Fruit fly (Drosophila melanogaster): Measurements from ENCODE around the gene Kul.

The Kul gene

DNA sequence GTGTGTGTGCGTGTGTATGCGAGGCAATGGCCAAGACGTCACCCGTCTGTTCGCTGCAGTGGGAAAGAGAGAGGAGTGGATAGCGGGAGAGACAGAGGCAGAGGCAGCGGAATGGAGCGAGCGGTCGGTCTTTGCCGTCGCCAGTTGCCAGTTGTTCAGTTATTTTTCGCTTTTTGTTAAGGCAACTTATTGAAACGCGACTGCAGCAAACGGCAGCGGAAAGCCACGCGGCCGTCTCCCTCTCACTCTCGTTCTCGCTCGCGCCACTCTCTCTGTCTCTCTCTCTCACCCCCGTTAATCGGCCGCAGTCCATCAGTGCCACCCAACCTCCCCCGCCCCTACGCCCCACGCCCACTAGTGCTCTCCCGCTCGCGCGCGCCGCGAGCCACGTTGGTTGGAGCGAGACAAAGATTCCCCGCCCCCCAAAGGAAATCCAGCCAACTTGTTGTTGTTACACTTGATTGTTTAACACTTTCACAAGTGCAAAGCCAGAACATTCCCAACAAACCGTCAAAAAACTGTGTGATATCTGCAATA is 47.2 kb downstream of the Kul start (continued):
- TF ChIP-seq CG4730 (GFP tag; IDR thresholded peaks at IDR 0.05): no peak
- TF ChIP-seq HmgZ (tag; optimal IDR thresholded peaks at IDR 0.05): peak; percentile 80
- TF ChIP-seq trem (tag; optimal IDR thresholded peaks at IDR 0.05): no peak
- no peak for TF ChIP-seq fd3F (GFP tag; optimal IDR thresholded peaks at IDR 0.05)
- TF ChIP-seq Optix (GFP tag; IDR thresholded peaks at IDR 0.05): no peak
- TF ChIP-seq br (optimal IDR thresholded peaks at IDR 0.05): no peak
- TF ChIP-seq chm (GFP tag; IDR thresholded peaks at IDR 0.05): peak; percentile 62; the same call in 1 of the 2 replicates
- TF ChIP-seq CG6813 (GFP tag; optimal IDR thresholded peaks at IDR 0.05): no peak
- peak; percentile 11 for TF ChIP-seq B-H2 (GFP tag; optimal IDR thresholded peaks at IDR 0.05)
- TF ChIP-seq CG3726 (GFP tag; IDR thresholded peaks at IDR 0.05): no peak
- no peak for TF ChIP-seq Ets97D (GFP tag; optimal IDR thresholded peaks at IDR 0.05)
- no peak for TF ChIP-seq Tbp (GFP tag; optimal IDR thresholded peaks at IDR 0.05)
- TF ChIP-seq klu (GFP tag; IDR thresholded peaks at IDR 0.05): peak; percentile 79
- TF ChIP-seq CG10209 (GFP tag; optimal IDR thresholded peaks at IDR 0.05): peak; percentile 6
- TF ChIP-seq CG13287 (GFP tag; IDR thresholded peaks at IDR 0.05; ENCODE audit: partially characterized antibody): peak; percentile 61; the same call in 1 of the 2 replicates
- TF ChIP-seq zfh2 (GFP tag; optimal IDR thresholded peaks at IDR 0.05): no peak
- TF ChIP-seq CG3838 (GFP tag; optimal IDR thresholded peaks at IDR 0.05): no peak
- peak; percentile 60 for TF ChIP-seq Hmr (GFP tag; optimal IDR thresholded peaks at IDR 0.05)
- TF ChIP-seq CG3407 (GFP tag; optimal IDR thresholded peaks at IDR 0.05): no peak
- peak; percentile 72 for TF ChIP-seq NFAT (GFP tag; IDR thresholded peaks at IDR 0.05)
- TF ChIP-seq CG6765 (GFP tag; optimal IDR thresholded peaks at IDR 0.05): no peak
- peak; percentile 4 for TF ChIP-seq Abd-B (GFP tag; optimal IDR thresholded peaks at IDR 0.05)
- TF ChIP-seq lov (optimal IDR thresholded peaks at IDR 0.05): no peak
- TF ChIP-seq lov (GFP tag; IDR thresholded peaks at IDR 0.05): no peak
- TF ChIP-seq CG7372 (GFP tag; IDR thresholded peaks at IDR 0.05): no peak
- 0 out of 2 replicates have a peak, but pooled peaks have one; percentile 61 for TF ChIP-seq CG16779 (GFP tag; IDR thresholded peaks at IDR 0.05)
- TF ChIP-seq Elba2 (GFP tag; optimal IDR thresholded peaks at IDR 0.05): no peak
- peak; percentile 25 for TF ChIP-seq her (GFP tag; optimal IDR thresholded peaks at IDR 0.05)
- TF ChIP-seq Blimp-1 (GFP tag; optimal IDR thresholded peaks at IDR 0.05): peak; percentile 62
- peak; percentile 62 for TF ChIP-seq sens-2 (GFP tag; IDR thresholded peaks at IDR 0.05)
- TF ChIP-seq CG15073 (GFP tag; optimal IDR thresholded peaks at IDR 0.05): peak; percentile 52
- TF ChIP-seq CG3847 (GFP tag; IDR thresholded peaks at IDR 0.05): no peak
- no peak for TF ChIP-seq CG30403 (GFP tag; optimal IDR thresholded peaks at IDR 0.05)
- no peak; the same call in 1 of the 2 replicates for TF ChIP-seq CG6689 (GFP tag; IDR thresholded peaks at IDR 0.05)
- peak; percentile 60; the same call in 1 of the 2 replicates for TF ChIP-seq bbx (GFP tag; IDR thresholded peaks at IDR 0.05; ENCODE audit: partially characterized antibody)
- peak; percentile 23 for TF ChIP-seq CG17385 (GFP tag; optimal IDR thresholded peaks at IDR 0.05)
- TF ChIP-seq Sox100B (GFP tag; optimal IDR thresholded peaks at IDR 0.05): no peak
- TF ChIP-seq nau (GFP tag; optimal IDR thresholded peaks at IDR 0.05): peak; percentile 35
- TF ChIP-seq unc-4 (GFP tag; IDR thresholded peaks at IDR 0.05; ENCODE audit: partially characterized antibody): peak; percentile 34; the same call in 1 of the 2 replicates
- peak; percentile 35 for TF ChIP-seq CG3281 (GFP tag; optimal IDR thresholded peaks at IDR 0.05)
- TF ChIP-seq Dp (GFP tag; optimal IDR thresholded peaks at IDR 0.05): no peak
- TF ChIP-seq otp (GFP tag; IDR thresholded peaks at IDR 0.05): 0 out of 3 replicates have a peak, but pooled peaks have one; percentile 67

Measured in whole organism, embryonic.